Fruit fly (Drosophila melanogaster) whole organism, embryonic: ENCODE results near the gene Fum1.

Experiments used
- Aef1 ChIP-seq: fragments of 200-800 bp; sonication (Bioruptor generic); IDR thresholded peaks from 3 replicates; pipeline ENCODE4 v1.3.6; 2022; ENCODE audit warnings: missing biosample characterization, missing genetic modification characterization
- B-H2 ChIP-seq: fragments of 200-800 bp; sonication (Bioruptor generic); optimal IDR thresholded peaks from 2 replicates; lab custom pipeline; 2018; ENCODE audit warnings: missing biosample characterization, mild to moderate bottlenecking, missing genetic modification characterization
- CG10366 ChIP-seq: fragments of 200-800 bp; sonication (Bioruptor generic); IDR thresholded peaks from 2 replicates; pipeline ENCODE4 v1.3.6; 2022; ENCODE audit warnings: missing biosample characterization, missing genetic modification characterization
- CG10462 ChIP-seq: fragments of 200-800 bp; sonication (Bioruptor generic); optimal IDR thresholded peaks from 2 replicates; lab custom pipeline; 2016; ENCODE audit warnings: missing biosample characterization, missing genetic modification characterization
- CG11093 ChIP-seq: fragments of 200-800 bp; sonication (Bioruptor generic); IDR thresholded peaks from 3 replicates; pipeline ENCODE4 v1.3.6; 2022; ENCODE audit warnings: missing biosample characterization, missing genetic modification characterization
- CG12104 ChIP-seq: fragments of 200-800 bp; sonication (Bioruptor generic); optimal IDR thresholded peaks from 3 replicates; lab custom pipeline; 2016; ENCODE audit warnings: missing biosample characterization, missing genetic modification characterization
- CG14441 ChIP-seq: fragments of 200-800 bp; sonication (Bioruptor generic); IDR thresholded peaks from 2 replicates; pipeline ENCODE4 v1.3.6; 2022; ENCODE audit warnings: missing biosample characterization, missing genetic modification characterization
- CG1792 ChIP-seq: fragments of 200-800 bp; sonication (Bioruptor generic); optimal IDR thresholded peaks from 2 replicates; lab custom pipeline; 2016; ENCODE audit warnings: missing biosample characterization, missing genetic modification characterization
- CG2712 ChIP-seq: fragments of 200-800 bp; optimal IDR thresholded peaks from 3 replicates; lab custom pipeline; 2019; ENCODE audit warnings: missing biosample characterization, mild to moderate bottlenecking, missing genetic modification characterization, moderate library complexity
- CG2875 ChIP-seq: fragments of 200-800 bp; sonication (Bioruptor generic); optimal IDR thresholded peaks from 2 replicates; lab custom pipeline; 2017; ENCODE audit warnings: missing biosample characterization, mild to moderate bottlenecking, missing genetic modification characterization, missing genetic modification reagents
- CG34422 ChIP-seq: fragments of 200-800 bp; sonication (Bioruptor generic); IDR thresholded peaks from 3 replicates; pipeline ENCODE4 v1.3.6; 2022; ENCODE audit warnings: missing biosample characterization, missing genetic modification characterization
- CG43689 ChIP-seq: fragments of 200-800 bp; sonication (Bioruptor generic); IDR thresholded peaks from 2 replicates; pipeline ENCODE4 v1.3.6; 2022; ENCODE audit warnings: missing biosample characterization, missing genetic modification characterization
- CG5953 ChIP-seq: fragments of 200-800 bp; sonication (Bioruptor generic); IDR thresholded peaks from 2 replicates; pipeline ENCODE4 v1.3.6; 2022; ENCODE audit warnings: missing biosample characterization, missing genetic modification characterization
- CG7839 ChIP-seq: fragments of 200-800 bp; sonication (Bioruptor generic); optimal IDR thresholded peaks from 3 replicates; lab custom pipeline; 2018; ENCODE audit warnings: missing biosample characterization, mild to moderate bottlenecking, missing genetic modification characterization, moderate library complexity
- CG8944 ChIP-seq: fragments of 200-800 bp; sonication (Bioruptor generic); optimal IDR thresholded peaks from 3 replicates; lab custom pipeline; 2016; ENCODE audit warnings: missing biosample characterization, missing genetic modification characterization
- CG9932 ChIP-seq: fragments of 200-800 bp; sonication (Bioruptor generic); IDR thresholded peaks from 2 replicates; pipeline ENCODE4 v1.3.6; 2022; ENCODE audit warnings: missing biosample characterization, missing genetic modification characterization
- CHES-1-like ChIP-seq: fragments of 200-800 bp; sonication (Bioruptor generic); optimal IDR thresholded peaks from 2 replicates; lab custom pipeline; 2016; ENCODE audit warnings: missing biosample characterization, missing genetic modification characterization
- Camta ChIP-seq: fragments of 200-800 bp; sonication (Bioruptor generic); optimal IDR thresholded peaks from 2 replicates; lab custom pipeline; 2016; ENCODE audit warnings: missing biosample characterization, missing genetic modification characterization
- Drgx ChIP-seq: fragments of 200-800 bp; sonication (Bioruptor generic); IDR thresholded peaks from 2 replicates; pipeline ENCODE4 v1.3.6; 2022; ENCODE audit warnings: missing biosample characterization, missing genetic modification characterization
- HLHmδ ChIP-seq: fragments of 200-800 bp; sonication (Bioruptor generic); optimal IDR thresholded peaks from 2 replicates; lab custom pipeline; 2018; ENCODE audit warnings: missing biosample characterization, mild to moderate bottlenecking, missing genetic modification characterization, moderate library complexity
- Hmr ChIP-seq: fragments of 200-800 bp; sonication (Bioruptor generic); optimal IDR thresholded peaks from 3 replicates; lab custom pipeline; 2017; ENCODE audit warnings: mild to moderate bottlenecking, missing biosample characterization, missing genetic modification reagents, missing genetic modification characterization
- Hmx ChIP-seq: fragments of 200-800 bp; sonication (Bioruptor generic); optimal IDR thresholded peaks from 2 replicates; lab custom pipeline; 2016; ENCODE audit warnings: missing biosample characterization, missing genetic modification characterization
- MESR4 ChIP-seq: fragments of 200-800 bp; sonication (Bioruptor generic); optimal IDR thresholded peaks from 2 replicates; lab custom pipeline; 2018; ENCODE audit warnings: missing biosample characterization, mild to moderate bottlenecking, missing genetic modification characterization, moderate library complexity
- Med ChIP-seq: fragments of 200-800 bp; sonication (Bioruptor generic); peaks from one replicate; lab custom pipeline; 2016; ENCODE audit warnings: missing biosample characterization, missing genetic modification characterization, mild to moderate bottlenecking, inconsistent platforms, moderate library complexity
- Rfx ChIP-seq: fragments of 200-800 bp; sonication (Bioruptor generic); IDR thresholded peaks from 2 replicates; pipeline ENCODE4 v1.3.6; 2022; ENCODE audit warnings: missing biosample characterization, missing genetic modification characterization
- Ssrp ChIP-seq: fragments of 200-800 bp; sonication (Bioruptor generic); optimal IDR thresholded peaks from 2 replicates; lab custom pipeline; 2018; ENCODE audit warnings: missing biosample characterization, mild to moderate bottlenecking, missing genetic modification characterization, moderate library complexity
- Trl ChIP-seq, 3 experiments: fragments of >200 bp in 2 of 3; fragments of 200-800 bp in 1 of 3; sonication (Bioruptor generic) in 1 of 3; optimal IDR thresholded peaks; 2 replicates in 1 of 3; 3 replicates in 2 of 3; lab custom pipeline; 2016 to 2017; ENCODE audit warnings: missing biosample characterization in 1 of 3, missing genetic modification characterization in 1 of 3
- abd-A ChIP-seq: fragments of 200-800 bp; sonication (Bioruptor generic); optimal IDR thresholded peaks from 3 replicates; lab custom pipeline; 2019; ENCODE audit warnings: missing biosample characterization, mild to moderate bottlenecking, missing genetic modification characterization, moderate library complexity
- bsh ChIP-seq, 2 experiments: fragments of 200-800 bp; sonication (Bioruptor generic); optimal IDR thresholded peaks; 2 replicates each; lab custom pipeline; 2017 to 2018; ENCODE audit warnings: mild to moderate bottlenecking in 2 of 2, missing biosample characterization in 2 of 2, missing genetic modification characterization in 2 of 2, moderate library complexity in 1 of 2
- cg ChIP-seq: fragments of 200-800 bp; sonication (Bioruptor generic); optimal IDR thresholded peaks from 3 replicates; lab custom pipeline; 2019; ENCODE audit warnings: missing biosample characterization, mild to moderate bottlenecking, missing genetic modification characterization, moderate library complexity
- exex ChIP-seq: fragments of 200-800 bp; sonication (Bioruptor generic); optimal IDR thresholded peaks from 4 replicates; lab custom pipeline; 2018; ENCODE audit warnings: missing biosample characterization, mild to moderate bottlenecking, missing genetic modification characterization, moderate library complexity
- grau ChIP-seq: fragments of 200-800 bp; optimal IDR thresholded peaks from 3 replicates; lab custom pipeline; 2019; ENCODE audit warnings: missing biosample characterization, mild to moderate bottlenecking, missing genetic modification characterization, moderate library complexity
- hkb ChIP-seq, 2 experiments: fragments of 200-800 bp in 1 of 2; fragments of >200 bp in 1 of 2; sonication (Bioruptor generic) in 1 of 2; IDR thresholded peaks in 1 of 2; optimal IDR thresholded peaks in 1 of 2; 2 replicates each; pipeline versions ENCODE4 v1.3.6 to Lab custom; 2017 to 2022; ENCODE audit warnings: missing biosample characterization in 1 of 2, missing genetic modification characterization in 1 of 2
- hth ChIP-seq: fragments of >200 bp; optimal IDR thresholded peaks from 2 replicates; lab custom pipeline; 2017; ENCODE audit warnings: inconsistent platforms
- lab ChIP-seq: fragments of 200-800 bp; sonication (Bioruptor generic); optimal IDR thresholded peaks from 3 replicates; lab custom pipeline; 2017; ENCODE audit warnings: missing biosample characterization, missing genetic modification characterization, mild to moderate bottlenecking, moderate library complexity, missing genetic modification reagents
- lbe ChIP-seq: fragments of 200-800 bp; sonication (Bioruptor generic); optimal IDR thresholded peaks from 2 replicates; lab custom pipeline; 2016; ENCODE audit warnings: missing biosample characterization, mild to moderate bottlenecking, missing genetic modification characterization
- mld ChIP-seq: fragments of 200-800 bp; sonication (Bioruptor generic); IDR thresholded peaks from 3 replicates; pipeline ENCODE4 v1.3.6; 2022; ENCODE audit warnings: missing biosample characterization, missing genetic modification characterization; ENCODE audit not compliant: partially characterized antibody
- nmo ChIP-seq: fragments of 200-800 bp; sonication (Bioruptor generic); optimal IDR thresholded peaks from 2 replicates; lab custom pipeline; 2018; ENCODE audit warnings: missing biosample characterization, mild to moderate bottlenecking, missing genetic modification characterization, moderate library complexity
- nom ChIP-seq: fragments of 200-800 bp; sonication (Bioruptor generic); optimal IDR thresholded peaks from 2 replicates; lab custom pipeline; 2017; ENCODE audit warnings: missing biosample characterization, missing genetic modification characterization, mild to moderate bottlenecking, moderate library complexity, missing genetic modification reagents
- psq ChIP-seq: fragments of 200-800 bp; sonication (Bioruptor generic); optimal IDR thresholded peaks from 2 replicates; lab custom pipeline; 2017; ENCODE audit warnings: missing biosample characterization, missing genetic modification characterization
- row ChIP-seq: fragments of 200-800 bp; sonication (Bioruptor generic); IDR thresholded peaks from 3 replicates; pipeline ENCODE4 v1.3.6; 2022; ENCODE audit warnings: missing biosample characterization, missing genetic modification characterization
- scrt ChIP-seq: fragments of 200-800 bp; sonication (Bioruptor generic); optimal IDR thresholded peaks from 2 replicates; lab custom pipeline; 2018; ENCODE audit warnings: missing biosample characterization, mild to moderate bottlenecking, missing genetic modification characterization, moderate library complexity
- slbo ChIP-seq: fragments of 200-800 bp; sonication (Bioruptor generic); IDR thresholded peaks from 2 replicates; pipeline ENCODE4 v1.3.6; 2022; ENCODE audit warnings: missing biosample characterization, missing genetic modification characterization
- so ChIP-seq: fragments of 200-800 bp; sonication (Bioruptor generic); IDR thresholded peaks from 3 replicates; pipeline ENCODE4 v1.3.6; 2022; ENCODE audit warnings: missing biosample characterization, missing genetic modification characterization
- sqz ChIP-seq: fragments of 200-800 bp; sonication (Bioruptor generic); optimal IDR thresholded peaks from 3 replicates; lab custom pipeline; 2018; ENCODE audit warnings: missing biosample characterization, mild to moderate bottlenecking, missing genetic modification characterization

Fum1 gene

dm6 chrX:6706570-6707306, 28.5 kb downstream of the Fum1 start (continued):
- TF ChIP-seq CG14441 (GFP tag; lab: Robert Waterston, UW) (peak; percentile 41), Camta (GFP tag; lab: Kevin White, UChicago) (no peak), CG2875 (GFP tag; lab: Kevin White, UChicago) (no peak)

dm6 chrX:6708138-6708537, 29.9 kb downstream of the Fum1 start:
- TF ChIP-seq Trl (optimal IDR thresholded peaks at IDR 0.05; lab: Kevin White, UChicago), result peak in 1 of 2 experiments; percentile 8
- TF ChIP-seq Trl (GFP tag; optimal IDR thresholded peaks at IDR 0.05; lab: Kevin White, UChicago), result no peak
- TF ChIP-seq bsh (GFP tag; optimal IDR thresholded peaks at IDR 0.05; lab: Kevin White, UChicago), result peak in 1 of 2 experiments; percentile 73
- TF ChIP-seq Drgx, result peak; percentile 56
- TF ChIP-seq CG8944 (GFP tag; lab: Kevin White, UChicago), result no peak
- TF ChIP-seq nom (GFP tag; lab: Kevin White, UChicago), result peak; percentile 87
- TF ChIP-seq, all 482 proteins: peak for 4

dm6 chrX:6708580-6709199, 30.5 kb downstream of the Fum1 start:
- TF ChIP-seq cg, result peak; percentile 81
- no peak for TF ChIP-seq CG12104 (GFP tag; lab: Kevin White, UChicago)
- TF ChIP-seq CG2712, result no peak
- TF ChIP-seq mld (GFP tag; lab: Robert Waterston, UW), result no peak
- TF ChIP-seq CG7839, result no peak
- TF ChIP-seq so, result no peak
- TF ChIP-seq lab (GFP tag; lab: Kevin White, UChicago), result peak; percentile 32
- no peak for TF ChIP-seq HLHmδ
- TF ChIP-seq CG1792, result no peak
- TF ChIP-seq abd-A (tag; lab: Kevin White, UChicago), result peak; percentile 33
- TF ChIP-seq psq (GFP tag; lab: Kevin White, UChicago), result no peak
- no peak for TF ChIP-seq MESR4 (GFP tag; lab: Kevin White, UChicago)
- peak; percentile 31 for TF ChIP-seq sqz (GFP tag; lab: Kevin White, UChicago)
- no peak for TF ChIP-seq CG5953 (GFP tag; lab: Robert Waterston, UW)
- TF ChIP-seq hkb (optimal IDR thresholded peaks at IDR 0.05; lab: Kevin White, UChicago), result no peak
- TF ChIP-seq hkb (GFP tag; IDR thresholded peaks at IDR 0.05; lab: Robert Waterston, UW), result no peak
- TF ChIP-seq Med (GFP tag; lab: Kevin White, UChicago), result peak; percentile 66
- TF ChIP-seq Rfx (GFP tag; lab: Robert Waterston, UW), result peak; percentile 20; the same call in 1 of the 2 replicates
- TF ChIP-seq B-H2 (GFP tag; lab: Kevin White, UChicago), result peak; percentile 24
- no peak for TF ChIP-seq Aef1
- no peak for TF ChIP-seq Ssrp (tag; lab: Kevin White, UChicago)
- no peak for TF ChIP-seq lbe (GFP tag; lab: Kevin White, UChicago)
- TF ChIP-seq hth (lab: Kevin White, UChicago), result no peak
- no peak for TF ChIP-seq CG10462
- TF ChIP-seq Hmx (GFP tag; lab: Kevin White, UChicago), result no peak
- TF ChIP-seq CG9932 (GFP tag; lab: Robert Waterston, UW), result no peak
- TF ChIP-seq CG43689 (GFP tag; lab: Robert Waterston, UW), result no peak
- no peak for TF ChIP-seq CG10366 (GFP tag; lab: Robert Waterston, UW)
- TF ChIP-seq CG34422 (GFP tag; lab: Robert Waterston, UW), result no peak
- no peak for TF ChIP-seq Hmr (GFP tag; lab: Kevin White, UChicago)
- TF ChIP-seq grau (tag; lab: Kevin White, UChicago), result no peak
- TF ChIP-seq nmo (GFP tag; lab: Kevin White, UChicago), result no peak
- peak; percentile 58 for TF ChIP-seq exex (tag; lab: Kevin White, UChicago)
- TF ChIP-seq row, result no peak
- TF ChIP-seq CG11093 (GFP tag; lab: Robert Waterston, UW), result no peak
- TF ChIP-seq CHES-1-like (GFP tag; lab: Kevin White, UChicago), result no peak
- no peak for TF ChIP-seq scrt
- no peak for TF ChIP-seq slbo (GFP tag; lab: Robert Waterston, UW)
